Worm (Caenorhabditis elegans): ENCODE data around the gene C04F5.2.

Gene C04F5.2

DNA sequence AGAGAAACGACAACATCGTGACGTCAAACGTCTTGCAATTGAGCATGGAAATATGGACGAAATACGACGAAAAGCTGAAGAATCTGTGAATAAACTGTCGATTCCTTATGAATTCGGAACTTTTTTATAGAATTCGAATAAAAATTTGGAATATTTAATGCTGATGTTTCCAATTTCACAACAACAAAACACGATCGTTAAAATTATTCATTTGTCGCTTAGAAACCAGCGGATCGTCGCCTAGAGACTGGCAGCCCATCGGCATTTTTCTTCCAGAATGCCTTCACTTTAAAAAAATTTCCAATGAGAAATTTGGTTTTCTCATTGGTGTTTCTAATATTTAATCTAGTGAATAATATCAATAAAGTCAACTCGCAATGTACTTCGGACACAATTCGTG is 43.6 kb downstream of the C04F5.2 start, which contains the start of gene cwp-4:
Gene cwp-4, plus strand, starts transcription at position 301 of the 400 bp plus-strand sequence.
- TF ChIP-seq him-1 (tag; optimal IDR thresholded peaks at IDR 0.05): no peak
- TF ChIP-seq dao-5 (tag; optimal IDR thresholded peaks at IDR 0.05): no peak
- TF ChIP-seq W03F9.2 (tag; optimal IDR thresholded peaks at IDR 0.05): no peak

DNA sequence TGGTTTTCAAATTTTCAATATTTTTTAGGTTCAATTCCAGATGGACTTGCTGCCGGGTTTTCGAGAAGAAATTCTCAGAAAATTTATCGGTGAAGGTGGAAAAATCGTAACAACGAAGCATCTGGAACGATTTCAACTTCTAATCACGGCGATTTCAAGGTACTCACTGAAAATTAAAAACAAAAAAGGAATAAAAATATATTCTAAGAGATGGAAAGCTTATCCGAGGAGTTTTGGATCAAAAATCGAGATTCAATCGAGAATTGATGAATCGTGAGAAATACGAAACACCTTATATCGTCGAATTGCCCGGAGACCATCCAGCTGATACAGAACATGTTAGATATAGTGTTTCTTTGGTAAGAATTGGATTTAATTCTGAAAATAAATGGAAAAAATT is 44.7 kb downstream of the C04F5.2 start, which contains the start of gene K11D12.12:
Gene K11D12.12, plus strand, starts transcription at position 29 of the 400 bp plus-strand sequence.
- TF ChIP-seq W03F9.2 (tag; optimal IDR thresholded peaks at IDR 0.05): no peak
- TF ChIP-seq him-1 (tag; optimal IDR thresholded peaks at IDR 0.05): no peak
- TF ChIP-seq dao-5 (tag; optimal IDR thresholded peaks at IDR 0.05): no peak

ce11 chrV:5050073-5050599 is 46.8 kb downstream of the C04F5.2 start:
- TF ChIP-seq him-1 (tag; optimal IDR thresholded peaks at IDR 0.05) (no peak), dao-5 (tag; optimal IDR thresholded peaks at IDR 0.05) (no peak), W03F9.2 (tag; optimal IDR thresholded peaks at IDR 0.05) (no peak)

DNA sequence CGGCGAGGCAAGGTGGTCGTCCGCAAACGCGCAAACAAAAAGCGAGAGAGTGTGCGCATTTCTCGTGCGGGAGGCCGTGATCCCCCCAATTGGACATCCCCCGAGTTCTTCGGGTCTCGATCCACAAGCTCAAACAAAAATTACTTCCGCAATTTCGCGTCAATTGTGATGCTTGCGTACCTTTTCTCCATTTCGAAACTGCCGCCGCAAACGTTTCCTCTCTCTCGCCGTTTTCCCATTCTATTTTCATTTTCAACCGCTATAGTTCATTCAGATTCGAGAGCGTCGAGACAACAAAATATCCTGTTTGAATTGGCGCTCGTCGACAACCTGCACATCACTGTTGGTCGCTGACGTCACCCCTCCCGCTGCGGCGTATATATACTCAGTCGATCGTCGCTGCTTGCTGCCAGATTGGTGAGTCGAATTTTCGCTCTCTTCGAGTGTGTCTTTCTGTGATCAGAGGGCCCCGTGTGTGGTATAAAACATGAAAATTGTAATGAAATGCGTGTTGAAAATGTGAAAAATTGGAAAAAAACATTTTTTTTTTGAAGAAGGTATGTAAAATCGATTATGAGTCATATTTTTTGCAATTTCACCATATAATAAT is 47.5 kb downstream of the C04F5.2 start, which contains the start of the genes pqn-51 and K11D12.14:
Gene pqn-51, plus strand, starts transcription at position 275 of the 610 bp plus-strand sequence.
Gene K11D12.14, plus strand, starts transcription at position 304 of the 610 bp plus-strand sequence.
- peak; percentile 80 for TF ChIP-seq him-1 (tag; optimal IDR thresholded peaks at IDR 0.05)
- TF ChIP-seq dao-5 (tag; optimal IDR thresholded peaks at IDR 0.05): no peak
- TF ChIP-seq W03F9.2 (tag; optimal IDR thresholded peaks at IDR 0.05): peak; percentile 0

- TF ChIP-seq him-1 (tag; optimal IDR thresholded peaks at IDR 0.05): no peak
- TF ChIP-seq dao-5 (tag; optimal IDR thresholded peaks at IDR 0.05): no peak
- TF ChIP-seq W03F9.2 (tag; optimal IDR thresholded peaks at IDR 0.05): no peak
Measured at ce11 chrV:5046558-5046957, 50.4 kb downstream of the C04F5.2 start.

DNA sequence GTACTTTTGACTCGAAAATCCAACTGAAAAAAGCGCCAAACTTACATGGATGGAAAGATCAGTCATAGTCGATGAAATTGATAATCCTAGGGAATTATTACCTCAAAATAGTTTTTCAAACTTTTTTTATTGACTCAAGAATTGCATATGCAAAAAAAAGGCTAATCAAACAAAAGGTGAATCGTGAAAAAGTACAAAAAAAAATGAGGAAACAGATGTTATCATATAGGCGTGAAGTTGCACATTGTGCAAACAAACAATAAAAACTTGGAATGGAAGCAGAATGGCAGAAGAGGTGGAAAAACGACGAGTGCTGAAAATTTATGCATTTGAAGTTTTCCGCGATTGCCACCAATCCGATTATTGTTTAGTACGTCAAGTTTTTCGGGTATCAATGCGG is 50.8 kb downstream of the C04F5.2 start, which contains the start of gene exc-14:
Gene exc-14, minus strand, starts transcription at position 101 of the 400 bp plus-strand sequence.
- no peak for TF ChIP-seq W03F9.2 (tag; optimal IDR thresholded peaks at IDR 0.05)
